Worm (Caenorhabditis elegans): ENCODE results near the gene ncx-1.

ncx-1 gene

DNA sequence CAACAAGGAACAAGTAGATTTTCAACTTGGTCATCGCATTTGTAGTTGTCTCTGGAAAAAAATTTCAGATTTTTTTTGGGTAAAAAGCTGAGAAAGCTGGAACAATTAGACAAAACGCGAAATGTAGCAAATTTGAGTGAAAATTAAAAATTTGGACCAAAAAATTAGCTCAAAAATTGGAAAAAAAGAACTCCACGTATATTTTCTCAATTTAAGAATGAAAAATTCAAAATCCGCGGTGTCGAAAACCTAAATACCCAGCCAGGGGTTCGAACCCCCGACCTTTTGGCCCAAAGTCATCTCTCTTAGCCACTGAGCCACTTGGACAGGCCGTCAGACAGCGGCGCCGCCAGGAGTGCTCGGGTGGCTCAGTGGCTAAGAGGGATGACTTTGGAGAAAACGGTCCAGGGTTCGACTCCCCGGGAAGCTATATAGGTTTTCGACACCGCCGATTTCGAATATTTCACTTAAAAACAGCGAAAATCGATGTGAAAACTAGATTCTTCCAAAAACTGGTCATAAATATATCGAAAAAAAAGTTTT lies at the start of gene ncx-1:
ncx-1 (minus strand) TSS at position 51 of the 543 bp plus-strand sequence.
- no peak for TF ChIP-seq tbx-11 (GFP tag; IDR thresholded peaks at IDR 0.05)
- TF ChIP-seq flt-1 (GFP tag; IDR thresholded peaks at IDR 0.05) = no peak
- no peak for TF ChIP-seq ceh-13 (GFP tag; optimal IDR thresholded peaks at IDR 0.05)
- TF ChIP-seq ama-1 (optimal IDR thresholded peaks at IDR 0.05) = no peak
- no peak for TF ChIP-seq tbx-37 (GFP tag; conservative IDR thresholded peaks at IDR 0.05)
- TF ChIP-seq hmbx-1 (tag; optimal IDR thresholded peaks at IDR 0.05) = no peak
- TF ChIP-seq tra-4 (tag; optimal IDR thresholded peaks at IDR 0.05) = no peak
- no peak for TF ChIP-seq hmg-4 (GFP tag; optimal IDR thresholded peaks at IDR 0.05)
- no peak for TF ChIP-seq scrt-1 (GFP tag; IDR thresholded peaks at IDR 0.05)
- TF ChIP-seq ets-7 (tag; optimal IDR thresholded peaks at IDR 0.05) = no peak
- TF ChIP-seq sea-1 (GFP tag; conservative IDR thresholded peaks at IDR 0.05) = no peak
- no peak for TF ChIP-seq B0310.2 (tag; optimal IDR thresholded peaks at IDR 0.05)
- TF ChIP-seq aly-1 (tag; optimal IDR thresholded peaks at IDR 0.05) = no peak
- no peak for TF ChIP-seq hnd-1 (tag; optimal IDR thresholded peaks at IDR 0.05)
- TF ChIP-seq ceh-36 (tag; optimal IDR thresholded peaks at IDR 0.05) = no peak
- no peak for TF ChIP-seq pes-1 (GFP tag; IDR thresholded peaks at IDR 0.05)
- TF ChIP-seq F13C5.2 (tag; optimal IDR thresholded peaks at IDR 0.05) = no peak

DNA sequence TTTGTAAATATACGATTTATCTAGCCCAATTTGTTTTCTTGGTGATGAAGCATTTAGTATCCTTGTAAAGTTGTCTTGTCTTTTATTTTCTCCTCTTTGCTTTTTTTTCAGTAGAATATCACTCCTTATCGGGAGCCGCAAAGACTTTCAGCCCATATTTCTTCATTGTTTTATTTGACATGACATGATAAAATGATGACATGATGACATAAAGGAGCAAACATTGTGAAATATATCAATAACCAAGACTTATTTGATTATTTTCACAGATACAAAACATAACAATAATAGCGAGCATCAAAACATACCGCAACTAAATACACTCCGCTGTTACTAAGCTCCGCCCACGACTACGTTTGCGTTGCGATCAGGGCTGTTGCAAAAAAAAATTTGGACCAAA lies 45.3 kb upstream of the ncx-1 start:
- TF ChIP-seq hmbx-1 (tag; optimal IDR thresholded peaks at IDR 0.05) = no peak
- no peak for TF ChIP-seq B0310.2 (tag; optimal IDR thresholded peaks at IDR 0.05)
- TF ChIP-seq pes-1 (GFP tag; IDR thresholded peaks at IDR 0.05) = no peak

DNA sequence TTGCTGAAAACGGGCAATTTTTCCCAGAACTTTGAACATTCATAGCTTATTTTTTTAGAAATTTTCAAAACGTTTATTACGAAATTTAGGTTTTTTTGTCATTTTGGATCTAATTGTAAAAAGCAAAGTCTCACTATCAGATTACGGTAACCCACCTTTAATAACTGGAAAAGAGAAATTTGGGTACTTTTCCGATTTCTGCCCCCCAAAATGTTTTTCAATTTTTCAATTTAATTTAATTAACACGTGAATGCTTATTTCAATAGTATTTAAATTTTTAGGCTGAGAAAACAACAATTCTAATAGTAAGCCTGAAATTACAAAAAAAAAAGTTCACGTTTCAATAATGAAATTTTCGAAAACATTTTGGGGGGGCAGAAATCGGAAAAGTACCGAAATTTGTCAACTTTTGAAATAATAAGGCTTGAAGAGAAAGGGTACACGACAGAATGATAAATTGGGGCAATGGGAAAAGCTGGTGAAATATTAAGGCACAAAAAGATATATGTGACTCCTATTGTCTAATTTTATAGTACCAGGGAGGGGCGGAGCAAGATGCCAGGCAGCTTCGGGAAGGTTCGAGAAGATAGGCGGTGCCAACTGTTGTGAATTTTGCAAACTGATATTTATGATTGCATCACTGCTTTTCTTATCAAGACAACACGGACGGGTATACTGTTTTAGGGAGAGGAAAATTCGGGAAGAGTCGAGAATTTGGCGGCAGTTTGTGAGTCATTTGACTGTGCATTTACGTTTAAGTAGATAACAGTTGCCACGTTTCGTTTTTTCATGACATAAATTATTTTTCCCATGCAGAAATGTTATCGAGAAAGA lies 43.8 kb upstream of the ncx-1 start, which contains the start of gene F19B2.5:
F19B2.5 (minus strand) TSS at position 107 of the 834 bp plus-strand sequence.
- no peak for TF ChIP-seq tra-4 (tag; optimal IDR thresholded peaks at IDR 0.05)
- TF ChIP-seq flt-1 (GFP tag; IDR thresholded peaks at IDR 0.05) = no peak
- no peak for TF ChIP-seq F13C5.2 (tag; optimal IDR thresholded peaks at IDR 0.05)
- no peak for TF ChIP-seq tbx-11 (GFP tag; IDR thresholded peaks at IDR 0.05)
- no peak for TF ChIP-seq ceh-36 (tag; optimal IDR thresholded peaks at IDR 0.05)
- TF ChIP-seq pes-1 (GFP tag; IDR thresholded peaks at IDR 0.05) = no peak
- TF ChIP-seq ets-7 (tag; optimal IDR thresholded peaks at IDR 0.05) = no peak
- no peak for TF ChIP-seq ceh-13 (GFP tag; optimal IDR thresholded peaks at IDR 0.05)
- TF ChIP-seq ama-1 (optimal IDR thresholded peaks at IDR 0.05) = no peak
- TF ChIP-seq hnd-1 (tag; optimal IDR thresholded peaks at IDR 0.05) = no peak
- TF ChIP-seq hmg-4 (GFP tag; optimal IDR thresholded peaks at IDR 0.05) = no peak
- no peak for TF ChIP-seq aly-1 (tag; optimal IDR thresholded peaks at IDR 0.05)
- TF ChIP-seq tbx-37 (GFP tag; conservative IDR thresholded peaks at IDR 0.05) = no peak
- no peak for TF ChIP-seq hmbx-1 (tag; optimal IDR thresholded peaks at IDR 0.05)
- no peak for TF ChIP-seq B0310.2 (tag; optimal IDR thresholded peaks at IDR 0.05)
- no peak for TF ChIP-seq sea-1 (GFP tag; conservative IDR thresholded peaks at IDR 0.05)
- TF ChIP-seq scrt-1 (GFP tag; IDR thresholded peaks at IDR 0.05) = no peak

ce11 chrV:20163105-20163449 lies 42.6 kb upstream of the ncx-1 start:
- TF ChIP-seq pes-1 (GFP tag; IDR thresholded peaks at IDR 0.05) (no peak), tbx-37 (GFP tag; conservative IDR thresholded peaks at IDR 0.05) (no peak), hnd-1 (tag; optimal IDR thresholded peaks at IDR 0.05) (no peak), ets-7 (tag; optimal IDR thresholded peaks at IDR 0.05) (no peak), hmg-4 (GFP tag; optimal IDR thresholded peaks at IDR 0.05) (no peak), F13C5.2 (tag; optimal IDR thresholded peaks at IDR 0.05) (no peak), sea-1 (GFP tag; conservative IDR thresholded peaks at IDR 0.05) (no peak)

ce11 chrV:20162290-20163104 lies 42.0 kb upstream of the ncx-1 start:
- no peak for TF ChIP-seq tbx-11 (GFP tag; IDR thresholded peaks at IDR 0.05)
- TF ChIP-seq pes-1 (GFP tag; IDR thresholded peaks at IDR 0.05) = no peak
- no peak for TF ChIP-seq tbx-37 (GFP tag; conservative IDR thresholded peaks at IDR 0.05)
- no peak for TF ChIP-seq ama-1 (optimal IDR thresholded peaks at IDR 0.05)
- no peak for TF ChIP-seq B0310.2 (tag; optimal IDR thresholded peaks at IDR 0.05)
- TF ChIP-seq flt-1 (GFP tag; IDR thresholded peaks at IDR 0.05) = no peak
- no peak for TF ChIP-seq tra-4 (tag; optimal IDR thresholded peaks at IDR 0.05)
- TF ChIP-seq sea-1 (GFP tag; conservative IDR thresholded peaks at IDR 0.05) = no peak
- no peak for TF ChIP-seq ets-7 (tag; optimal IDR thresholded peaks at IDR 0.05)
- no peak for TF ChIP-seq hmbx-1 (tag; optimal IDR thresholded peaks at IDR 0.05)
- no peak for TF ChIP-seq hmg-4 (GFP tag; optimal IDR thresholded peaks at IDR 0.05)
- no peak for TF ChIP-seq scrt-1 (GFP tag; IDR thresholded peaks at IDR 0.05)
- TF ChIP-seq ceh-13 (GFP tag; optimal IDR thresholded peaks at IDR 0.05) = no peak
- no peak for TF ChIP-seq F13C5.2 (tag; optimal IDR thresholded peaks at IDR 0.05)
- TF ChIP-seq hnd-1 (tag; optimal IDR thresholded peaks at IDR 0.05) = no peak
- no peak for TF ChIP-seq ceh-36 (tag; optimal IDR thresholded peaks at IDR 0.05)
- no peak for TF ChIP-seq aly-1 (tag; optimal IDR thresholded peaks at IDR 0.05)

ce11 chrV:20161781-20162289 lies 41.4 kb upstream of the ncx-1 start:
- no peak for TF ChIP-seq hmg-4 (GFP tag; optimal IDR thresholded peaks at IDR 0.05)
- TF ChIP-seq pes-1 (GFP tag; IDR thresholded peaks at IDR 0.05) = no peak
- no peak for TF ChIP-seq tbx-11 (GFP tag; IDR thresholded peaks at IDR 0.05)
- no peak for TF ChIP-seq ets-7 (tag; optimal IDR thresholded peaks at IDR 0.05)
- TF ChIP-seq scrt-1 (GFP tag; IDR thresholded peaks at IDR 0.05) = no peak
- no peak for TF ChIP-seq B0310.2 (tag; optimal IDR thresholded peaks at IDR 0.05)
- TF ChIP-seq aly-1 (tag; optimal IDR thresholded peaks at IDR 0.05) = no peak
- TF ChIP-seq ceh-36 (tag; optimal IDR thresholded peaks at IDR 0.05) = no peak
- no peak for TF ChIP-seq sea-1 (GFP tag; conservative IDR thresholded peaks at IDR 0.05)
- TF ChIP-seq ama-1 (optimal IDR thresholded peaks at IDR 0.05) = no peak
- TF ChIP-seq hnd-1 (tag; optimal IDR thresholded peaks at IDR 0.05) = no peak
- no peak for TF ChIP-seq flt-1 (GFP tag; IDR thresholded peaks at IDR 0.05)
- no peak for TF ChIP-seq tra-4 (tag; optimal IDR thresholded peaks at IDR 0.05)
- TF ChIP-seq ceh-13 (GFP tag; optimal IDR thresholded peaks at IDR 0.05) = no peak

Measured in whole organism, early embryonic.